Worm (Caenorhabditis elegans) whole organism, L4/young adult: Measurements from ENCODE around the gene cln-3.1.

Source experiments
- W03F9.2 ChIP-seq: fragments of 150-350 bp; optimal IDR thresholded peaks from 2 replicates; lab custom pipeline; 2014; ENCODE audit warnings: missing biosample characterization, missing genetic modification characterization
- dao-5 ChIP-seq: sonication (generic microtip); optimal IDR thresholded peaks from 2 replicates; lab custom pipeline; 2016; ENCODE audit warnings: missing genotype, missing genetic modification characterization, moderate library complexity, missing compliant biosample characterization
- him-1 ChIP-seq: sonication (generic microtip); optimal IDR thresholded peaks from 2 replicates; lab custom pipeline; 2016; ENCODE audit warnings: missing genotype, missing genetic modification reagents, missing genetic modification characterization, missing compliant biosample characterization

cln-3.1 gene

ce11 chrV:11252429-11252828 is 13.0 kb downstream of the cln-3.1 start, which contains the start of gene srsx-33:
srsx-33 (minus strand) TSS chrV:11252529.
- TF ChIP-seq dao-5: no peak
- no peak for TF ChIP-seq him-1
- TF ChIP-seq W03F9.2 (tag; lab: Kevin White, UChicago): no peak

- no peak for TF ChIP-seq W03F9.2 (tag; lab: Kevin White, UChicago)
- no peak for TF ChIP-seq him-1
- TF ChIP-seq dao-5: no peak
Measured at ce11 chrV:11251798-11252197, 13.7 kb downstream of the cln-3.1 start.

DNA sequence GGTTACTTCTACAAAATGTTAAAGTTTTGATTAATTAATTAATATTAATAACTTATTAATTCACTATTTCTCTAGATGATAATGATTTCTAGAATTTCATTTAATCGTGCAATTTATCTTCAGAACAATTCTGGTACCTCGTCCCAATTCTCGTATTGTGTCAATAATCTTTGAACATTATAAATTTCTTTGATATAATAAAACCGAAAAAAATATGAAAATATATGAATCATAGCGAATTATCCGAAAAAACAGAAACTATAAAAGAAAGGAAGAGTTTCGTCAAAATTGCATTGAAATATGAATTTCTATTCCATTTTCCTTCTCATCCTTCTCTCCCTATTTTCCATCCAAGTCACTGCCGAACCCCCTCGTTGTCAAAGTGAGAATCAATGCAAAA is 14.7 kb downstream of the cln-3.1 start, which contains the start of gene T19B10.12:
T19B10.12 (plus strand) TSS at position 301 of the 400 bp plus-strand sequence.
- TF ChIP-seq dao-5 (no peak), him-1 (no peak), W03F9.2 (tag; lab: Kevin White, UChicago) (no peak)

ce11 chrV:11247846-11248245 is 17.6 kb downstream of the cln-3.1 start, which contains the start of gene mam-4:
mam-4 (plus strand) TSS chrV:11248146.
- TF ChIP-seq him-1: no peak
- TF ChIP-seq dao-5: no peak
- TF ChIP-seq W03F9.2 (tag; lab: Kevin White, UChicago): no peak

ce11 chrV:11245029-11245428 is 20.4 kb downstream of the cln-3.1 start:
- no peak for TF ChIP-seq W03F9.2 (tag; lab: Kevin White, UChicago)
- no peak for TF ChIP-seq him-1
- TF ChIP-seq dao-5: no peak

ce11 chrV:11244539-11244938 is 20.9 kb downstream of the cln-3.1 start, which contains the start of gene mxl-1:
mxl-1 (plus strand) TSS chrV:11244839.
- no peak for TF ChIP-seq dao-5
- TF ChIP-seq him-1: no peak
- no peak for TF ChIP-seq W03F9.2 (tag; lab: Kevin White, UChicago)

DNA sequence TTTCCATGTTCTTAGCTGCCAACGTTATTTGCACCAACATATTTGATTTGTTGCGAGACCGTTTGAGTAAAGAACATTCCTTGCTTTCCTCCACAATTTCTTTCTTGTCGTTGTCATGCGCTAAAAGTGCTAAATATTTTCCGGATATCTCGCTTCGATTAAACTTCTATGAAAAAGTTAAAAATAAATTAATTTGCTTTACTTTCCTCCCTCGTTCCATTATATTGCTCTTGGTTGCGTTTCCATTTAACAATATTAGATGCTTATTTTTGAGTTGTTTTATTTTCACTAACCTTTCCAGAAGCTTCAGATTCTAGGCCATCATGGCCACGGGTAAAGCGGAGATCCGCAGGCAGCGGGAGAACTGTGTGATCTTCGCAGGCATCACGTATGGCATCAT is 23.9 kb downstream of the cln-3.1 start, which contains the start of gene pgap-1:
pgap-1 (plus strand) TSS at position 301 of the 400 bp plus-strand sequence.
- TF ChIP-seq dao-5: no peak
- TF ChIP-seq W03F9.2 (tag; lab: Kevin White, UChicago): no peak
- TF ChIP-seq him-1: no peak

- no peak for TF ChIP-seq W03F9.2 (tag; lab: Kevin White, UChicago)
- no peak for TF ChIP-seq him-1
- no peak for TF ChIP-seq dao-5
Measured at ce11 chrV:11239187-11239725, 26.2 kb downstream of the cln-3.1 start, which contains the start of the genes dvc-1 and ima-1. dvc-1 (minus strand) TSS chrV:11239331. ima-1 (plus strand) TSS chrV:11239675.

ce11 chrV:11235876-11236275 is 29.6 kb downstream of the cln-3.1 start:
- no peak for TF ChIP-seq W03F9.2 (tag; lab: Kevin White, UChicago)
- TF ChIP-seq him-1: no peak
- no peak for TF ChIP-seq dao-5

DNA sequence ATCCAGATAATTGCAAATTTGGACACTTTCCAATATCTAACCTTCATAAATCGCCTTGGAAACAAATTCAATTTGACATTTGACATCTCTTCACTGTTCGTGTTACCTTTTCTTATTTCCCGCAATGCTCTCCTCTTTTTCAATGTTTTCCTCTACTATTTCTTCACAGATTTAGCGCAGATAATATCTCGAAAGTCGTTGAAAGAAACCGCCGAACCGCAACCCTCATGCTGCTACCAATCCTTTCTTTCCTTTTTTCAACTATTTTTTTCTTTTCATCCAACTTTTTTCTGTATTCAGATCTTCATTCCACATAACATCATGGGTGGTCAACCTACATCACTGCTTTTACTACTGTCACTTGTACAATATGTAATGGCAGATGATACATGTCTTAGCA is 31.1 kb downstream of the cln-3.1 start, which contains the start of gene T19B10.5:
T19B10.5 (plus strand) TSS at position 301 of the 400 bp plus-strand sequence.
- TF ChIP-seq W03F9.2 (tag; lab: Kevin White, UChicago): no peak
- TF ChIP-seq him-1: no peak
- TF ChIP-seq dao-5: no peak

ce11 chrV:11231177-11231576 is 34.3 kb downstream of the cln-3.1 start:
- TF ChIP-seq him-1 (no peak), dao-5 (no peak), W03F9.2 (tag; lab: Kevin White, UChicago) (no peak)

DNA sequence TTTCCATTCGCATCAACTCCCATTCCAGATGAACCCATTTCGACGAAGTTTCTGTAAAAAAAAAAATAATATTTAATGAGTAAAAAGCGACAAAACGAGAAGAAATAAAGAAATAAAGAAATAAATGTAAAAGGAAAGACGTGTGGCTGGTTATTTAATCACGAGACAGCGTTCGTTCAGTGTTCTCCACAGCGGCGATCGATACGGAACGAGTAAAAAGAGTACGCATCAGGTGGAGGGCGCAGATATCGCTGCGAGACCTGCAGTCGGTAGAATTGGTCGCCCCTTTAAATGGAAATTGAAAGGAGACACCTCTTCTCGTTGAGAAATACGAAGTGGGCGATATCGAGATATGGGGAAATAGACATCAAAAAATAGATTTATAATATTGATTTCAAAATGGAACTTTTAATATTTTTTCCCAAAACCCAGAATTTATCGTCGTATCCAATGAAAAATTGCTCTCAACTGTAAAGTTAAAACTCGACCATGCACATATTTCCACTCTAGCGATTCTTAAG is 36.7 kb downstream of the cln-3.1 start, which contains the start of gene pqn-70:
pqn-70 (minus strand) TSS at position 51 of the 521 bp plus-strand sequence.
- TF ChIP-seq him-1: peak; percentile 66
- TF ChIP-seq W03F9.2 (tag; lab: Kevin White, UChicago): peak; percentile 72
- TF ChIP-seq dao-5: no peak

DNA sequence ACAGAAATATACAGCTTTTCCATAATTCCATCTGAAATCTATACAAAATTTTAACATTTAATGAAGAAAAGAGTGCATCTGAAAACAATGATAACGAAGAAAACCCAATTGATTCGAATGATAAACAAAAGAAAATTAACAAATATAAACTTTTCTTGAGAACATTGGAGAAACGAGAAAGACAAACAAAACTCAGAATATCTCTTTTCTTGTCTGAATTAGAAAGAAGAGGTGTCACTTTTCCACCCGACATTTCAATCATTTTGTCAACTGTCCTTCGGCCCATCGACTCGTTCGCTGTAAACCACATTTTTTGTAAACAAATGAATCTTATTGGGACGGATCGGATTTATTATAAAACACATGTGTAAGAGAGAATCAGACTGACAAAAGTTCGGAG is 39.5 kb downstream of the cln-3.1 start, which contains the start of gene bgal-1:
bgal-1 (minus strand) TSS at position 38 of the 400 bp plus-strand sequence.
- TF ChIP-seq W03F9.2 (tag; lab: Kevin White, UChicago): no peak
- TF ChIP-seq dao-5: no peak
- no peak for TF ChIP-seq him-1

ce11 chrV:11223698-11224097 is 41.8 kb downstream of the cln-3.1 start:
- no peak for TF ChIP-seq W03F9.2 (tag; lab: Kevin White, UChicago)
- TF ChIP-seq dao-5: no peak
- no peak for TF ChIP-seq him-1

ce11 chrV:11220936-11221335 is 44.5 kb downstream of the cln-3.1 start, which contains the start of gene T19B10.2:
T19B10.2 (plus strand) TSS chrV:11221302.
- TF ChIP-seq dao-5: no peak
- no peak for TF ChIP-seq W03F9.2 (tag; lab: Kevin White, UChicago)
- no peak for TF ChIP-seq him-1
